Fruit fly (Drosophila melanogaster) whole organism, embryonic: ENCODE data around the gene CG3566.

Experiments used
- CG15601 ChIP-seq: fragments of 200-800 bp; sonication (Bioruptor generic); optimal IDR thresholded peaks from 3 replicates; lab custom pipeline; 2019; ENCODE audit warnings: missing biosample characterization, mild to moderate bottlenecking, missing genetic modification characterization, moderate library complexity
- CG2678 ChIP-seq: fragments of 200-800 bp; sonication (Bioruptor generic); optimal IDR thresholded peaks from 3 replicates; lab custom pipeline; 2019; ENCODE audit warnings: missing biosample characterization, mild to moderate bottlenecking, missing genetic modification characterization, moderate library complexity
- CG3726 ChIP-seq: fragments of 200-800 bp; sonication (Bioruptor generic); IDR thresholded peaks from 3 replicates; pipeline ENCODE4, ENCODE4 v1.3.6; 2022; ENCODE audit warnings: missing biosample characterization, missing genetic modification characterization
- HmgD ChIP-seq: fragments of 200-800 bp; sonication (Bioruptor generic); optimal IDR thresholded peaks from 3 replicates; lab custom pipeline; 2016; ENCODE audit warnings: missing biosample characterization, missing genetic modification characterization
- ac ChIP-seq: fragments of 200-800 bp; sonication (Bioruptor generic); optimal IDR thresholded peaks from 3 replicates; lab custom pipeline; 2017; ENCODE audit warnings: missing biosample characterization, mild to moderate bottlenecking, missing genetic modification characterization

- no peak for TF ChIP-seq HmgD (GFP tag; lab: Kevin White, UChicago)
- TF ChIP-seq CG2678 (tag; lab: Kevin White, UChicago) = no peak
- no peak for TF ChIP-seq ac (GFP tag; lab: Kevin White, UChicago)
- TF ChIP-seq CG15601 (tag; lab: Kevin White, UChicago) = no peak
- no peak for TF ChIP-seq CG3726 (GFP tag; lab: Robert Waterston, UW)
Measured at dm6 chrX:6267745-6268582, 8.6 kb downstream of the CG3566 start, which contains the start of gene Spt6.
